Fruit fly (Drosophila melanogaster) whole organism, prepupa: ENCODE results near the gene msl-3.

Experiments
- Blimp-1 ChIP-seq: fragments of 200-800 bp; sonication (Bioruptor generic); optimal IDR thresholded peaks from 3 replicates; lab custom pipeline; 2017; ENCODE audit warnings: missing biosample characterization, missing genetic modification characterization, mild to moderate bottlenecking, moderate library complexity, missing genetic modification reagents
- CG10669 ChIP-seq: fragments of 200-800 bp; sonication (Bioruptor generic); optimal IDR thresholded peaks from 3 replicates; lab custom pipeline; 2018; ENCODE audit warnings: missing biosample characterization, mild to moderate bottlenecking, missing genetic modification characterization, moderate library complexity
- CG11294 ChIP-seq: fragments of 200-800 bp; sonication (Bioruptor generic); IDR thresholded peaks from 2 replicates; pipeline ENCODE4 v1.3.6; 2022; ENCODE audit warnings: missing biosample characterization, missing genetic modification characterization
- CG11762 ChIP-seq: fragments of 200-800 bp; sonication (Bioruptor generic); optimal IDR thresholded peaks from 3 replicates; lab custom pipeline; 2016; ENCODE audit warnings: missing biosample characterization, missing genetic modification characterization; ENCODE audit not compliant: insufficient read depth
- CG11902 ChIP-seq: fragments of 200-800 bp; sonication (Bioruptor generic); optimal IDR thresholded peaks from 3 replicates; lab custom pipeline; 2016; ENCODE audit warnings: missing biosample characterization, missing genetic modification characterization
- CG15336 ChIP-seq: fragments of 200-800 bp; sonication (Bioruptor generic); IDR thresholded peaks from 2 replicates; pipeline ENCODE4 v1.3.6; 2022; ENCODE audit warnings: missing biosample characterization, missing genetic modification characterization
- CG1621 ChIP-seq: fragments of 200-800 bp; sonication (Bioruptor generic); optimal IDR thresholded peaks from 3 replicates; lab custom pipeline; 2018; ENCODE audit warnings: missing biosample characterization, mild to moderate bottlenecking, missing genetic modification characterization
- CG16779 ChIP-seq: fragments of 200-800 bp; sonication (Bioruptor generic); optimal IDR thresholded peaks from 3 replicates; lab custom pipeline; 2017; ENCODE audit warnings: missing biosample characterization, mild to moderate bottlenecking, missing genetic modification characterization
- CG31627 ChIP-seq: fragments of 200-800 bp; sonication (Bioruptor generic); optimal IDR thresholded peaks from 3 replicates; lab custom pipeline; 2016; ENCODE audit warnings: missing biosample characterization, missing genetic modification characterization
- CG32006 ChIP-seq: fragments of 200-800 bp; sonication (Bioruptor generic); optimal IDR thresholded peaks from 3 replicates; lab custom pipeline; 2017; ENCODE audit warnings: missing biosample characterization, mild to moderate bottlenecking, missing genetic modification characterization
- CG34406 ChIP-seq: fragments of 200-800 bp; sonication (Bioruptor generic); optimal IDR thresholded peaks from 3 replicates; lab custom pipeline; 2016; ENCODE audit warnings: missing biosample characterization, missing genetic modification characterization
- CG4318 ChIP-seq: fragments of 200-800 bp; sonication (Bioruptor generic); optimal IDR thresholded peaks from 3 replicates; lab custom pipeline; 2017; ENCODE audit warnings: missing biosample characterization, mild to moderate bottlenecking, missing genetic modification characterization
- CG6163 ChIP-seq: fragments of 200-800 bp; sonication (Bioruptor generic); IDR thresholded peaks from 3 replicates; pipeline ENCODE4 v1.3.6; 2022; ENCODE audit warnings: missing biosample characterization, missing genetic modification characterization
- CG6276 ChIP-seq: fragments of 200-800 bp; sonication (Bioruptor generic); optimal IDR thresholded peaks from 2 replicates; lab custom pipeline; 2017; ENCODE audit warnings: missing biosample characterization, mild to moderate bottlenecking, missing genetic modification characterization
- CG6854 ChIP-seq: fragments of 200-800 bp; sonication (Bioruptor generic); optimal IDR thresholded peaks from 2 replicates; lab custom pipeline; 2017; ENCODE audit warnings: missing biosample characterization, mild to moderate bottlenecking, missing genetic modification characterization
- CG7368 ChIP-seq: fragments of 200-800 bp; sonication (Bioruptor generic); optimal IDR thresholded peaks from 3 replicates; lab custom pipeline; 2016; ENCODE audit warnings: missing biosample characterization, missing genetic modification characterization
- CG8319 ChIP-seq: fragments of 200-800 bp; sonication (Bioruptor generic); optimal IDR thresholded peaks from 3 replicates; lab custom pipeline; 2016; ENCODE audit warnings: missing biosample characterization, missing genetic modification characterization
- CG8632 ChIP-seq: fragments of 200-800 bp; sonication (Bioruptor generic); optimal IDR thresholded peaks from 3 replicates; lab custom pipeline; 2016; ENCODE audit warnings: missing biosample characterization, missing genetic modification characterization
- Eip75B ChIP-seq: fragments of 200-800 bp; sonication (Bioruptor generic); optimal IDR thresholded peaks from 3 replicates; lab custom pipeline; 2016; ENCODE audit warnings: missing biosample characterization, missing genetic modification characterization
- Eip78C ChIP-seq: fragments of 200-800 bp; sonication (Bioruptor generic); peaks from one replicate; lab custom pipeline; 2016; ENCODE audit warnings: missing biosample characterization, missing genetic modification characterization
- Eip93F ChIP-seq: fragments of 200-800 bp; sonication (Bioruptor generic); optimal IDR thresholded peaks from 2 replicates; lab custom pipeline; 2016; ENCODE audit warnings: missing biosample characterization, mild to moderate bottlenecking, missing genetic modification characterization
- Ets21C ChIP-seq: fragments of 200-800 bp; sonication (Bioruptor generic); optimal IDR thresholded peaks from 3 replicates; lab custom pipeline; 2016; ENCODE audit warnings: missing biosample characterization, missing genetic modification characterization
- Ets96B ChIP-seq: fragments of 200-800 bp; optimal IDR thresholded peaks from 2 replicates; lab custom pipeline; 2019; ENCODE audit warnings: missing biosample characterization, mild to moderate bottlenecking, missing genetic modification characterization, moderate library complexity
- Gug ChIP-seq: fragments of 200-800 bp; sonication (Bioruptor generic); IDR thresholded peaks from 2 replicates; pipeline ENCODE4 v1.3.6; 2022; ENCODE audit warnings: missing biosample characterization, missing genetic modification characterization
- Hr38 ChIP-seq: sonication (Bioruptor generic); optimal IDR thresholded peaks from 2 replicates; lab custom pipeline; 2016; ENCODE audit warnings: missing biosample characterization, missing genetic modification characterization
- Hr39 ChIP-seq: fragments of 200-800 bp; sonication (Bioruptor generic); optimal IDR thresholded peaks from 2 replicates; lab custom pipeline; 2016; ENCODE audit warnings: missing biosample characterization, missing genetic modification characterization
- Hr4 ChIP-seq: fragments of 200-800 bp; sonication (Bioruptor generic); optimal IDR thresholded peaks from 3 replicates; lab custom pipeline; 2016; ENCODE audit warnings: missing biosample characterization, missing genetic modification characterization
- Lpt ChIP-seq: fragments of 200-800 bp; sonication (Bioruptor generic); optimal IDR thresholded peaks from 3 replicates; lab custom pipeline; 2016; ENCODE audit warnings: missing biosample characterization, missing genetic modification characterization
- Met ChIP-seq: fragments of 200-800 bp; sonication (Bioruptor generic); optimal IDR thresholded peaks from 3 replicates; lab custom pipeline; 2016; ENCODE audit warnings: missing biosample characterization, missing genetic modification characterization
- OdsH ChIP-seq: fragments of 200-800 bp; sonication (Bioruptor generic); optimal IDR thresholded peaks from 3 replicates; lab custom pipeline; 2016; ENCODE audit warnings: missing biosample characterization, missing genetic modification characterization
- Smox ChIP-seq: fragments of 200-800 bp; sonication (Bioruptor generic); optimal IDR thresholded peaks from 3 replicates; lab custom pipeline; 2016; ENCODE audit warnings: missing biosample characterization, missing genetic modification characterization
- Sox14 ChIP-seq: fragments of 200-800 bp; sonication (Bioruptor generic); optimal IDR thresholded peaks from 3 replicates; lab custom pipeline; 2016; ENCODE audit warnings: missing biosample characterization, missing genetic modification characterization
- Sox15 ChIP-seq: fragments of 200-800 bp; sonication (Bioruptor generic); optimal IDR thresholded peaks from 3 replicates; lab custom pipeline; 2016; ENCODE audit warnings: missing biosample characterization, missing genetic modification characterization
- achi ChIP-seq: fragments of 200-800 bp; sonication (Bioruptor generic); optimal IDR thresholded peaks from 3 replicates; lab custom pipeline; 2016; ENCODE audit warnings: missing biosample characterization, missing genetic modification characterization
- acj6 ChIP-seq: fragments of 200-800 bp; sonication (Bioruptor generic); optimal IDR thresholded peaks from 3 replicates; lab custom pipeline; 2016; ENCODE audit warnings: missing biosample characterization, missing genetic modification characterization
- cyc ChIP-seq: fragments of 200-800 bp; sonication (Bioruptor generic); optimal IDR thresholded peaks from 3 replicates; lab custom pipeline; 2016; ENCODE audit warnings: missing biosample characterization, missing genetic modification characterization
- dac ChIP-seq: fragments of 200-800 bp; sonication (Bioruptor generic); optimal IDR thresholded peaks from 2 replicates; lab custom pipeline; 2017; ENCODE audit warnings: missing biosample characterization, mild to moderate bottlenecking, missing genetic modification characterization
- dsx ChIP-seq: fragments of 200-800 bp; optimal IDR thresholded peaks from 3 replicates; lab custom pipeline; 2019; ENCODE audit warnings: missing biosample characterization, mild to moderate bottlenecking, missing genetic modification characterization, moderate library complexity; ENCODE audit not compliant: poor library complexity, severe bottlenecking
- eg ChIP-seq: fragments of 200-800 bp; sonication (Bioruptor generic); IDR thresholded peaks from 3 replicates; pipeline ENCODE4 v1.3.6; 2022; ENCODE audit warnings: missing biosample characterization, missing genetic modification characterization
- fd59A ChIP-seq: fragments of 200-800 bp; sonication (Bioruptor generic); optimal IDR thresholded peaks from 2 replicates; lab custom pipeline; 2017; ENCODE audit warnings: missing biosample characterization, mild to moderate bottlenecking, missing genetic modification characterization, missing genetic modification reagents
- fd85E ChIP-seq: fragments of 200-800 bp; sonication (Bioruptor generic); optimal IDR thresholded peaks from 3 replicates; lab custom pipeline; 2016; ENCODE audit warnings: missing biosample characterization, missing genetic modification characterization
- lz ChIP-seq: fragments of 200-800 bp; sonication (Bioruptor generic); optimal IDR thresholded peaks from 3 replicates; lab custom pipeline; 2016; ENCODE audit warnings: missing biosample characterization, missing genetic modification characterization
- pdm3 ChIP-seq: fragments of 200-800 bp; sonication (Bioruptor generic); optimal IDR thresholded peaks from 3 replicates; lab custom pipeline; 2016; ENCODE audit warnings: missing biosample characterization, missing genetic modification characterization
- spab ChIP-seq: fragments of 200-800 bp; sonication (Bioruptor generic); optimal IDR thresholded peaks from 2 replicates; lab custom pipeline; 2017; ENCODE audit warnings: missing biosample characterization, mild to moderate bottlenecking, missing genetic modification characterization, missing genetic modification reagents
- ss ChIP-seq, 2 experiments: fragments of 200-800 bp; sonication (Bioruptor generic); optimal IDR thresholded peaks; 2 replicates in 1 of 2; 3 replicates in 1 of 2; lab custom pipeline; 2017 to 2018; ENCODE audit warnings: mild to moderate bottlenecking in 2 of 2, missing biosample characterization in 2 of 2, missing genetic modification characterization in 2 of 2, moderate library complexity in 1 of 2
- svp ChIP-seq: fragments of 200-800 bp; sonication (Bioruptor generic); peaks from one replicate; lab custom pipeline; 2016; ENCODE audit warnings: missing biosample characterization, missing genetic modification characterization
- topi ChIP-seq: fragments of 200-800 bp; sonication (Bioruptor generic); optimal IDR thresholded peaks from 3 replicates; lab custom pipeline; 2016; ENCODE audit warnings: missing biosample characterization, missing genetic modification characterization
- vri ChIP-seq: fragments of 200-800 bp; sonication (Bioruptor generic); optimal IDR thresholded peaks from 3 replicates; lab custom pipeline; 2016; ENCODE audit warnings: missing biosample characterization, mild to moderate bottlenecking, missing genetic modification characterization

Gene msl-3

DNA sequence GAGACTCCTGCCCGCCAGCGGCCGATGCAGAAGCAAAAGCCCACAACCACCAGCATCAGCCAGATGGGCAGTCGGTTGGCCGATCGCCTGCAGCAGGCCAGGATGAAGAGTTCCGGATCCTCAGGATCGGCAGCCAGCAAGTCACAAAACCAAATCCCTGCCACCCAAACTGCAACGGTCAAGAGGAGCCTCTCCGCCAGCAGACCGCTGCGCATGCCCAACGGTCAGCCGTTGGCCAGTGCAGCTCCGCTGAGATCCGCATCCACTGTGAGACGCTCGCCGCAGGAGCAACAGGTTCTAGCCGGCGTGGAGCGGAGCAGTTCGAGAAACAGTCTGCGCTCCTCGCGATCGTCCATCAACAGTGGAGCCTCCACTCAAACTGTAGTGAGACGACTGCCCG, 3.2 kb downstream of the msl-3 start:
- no peak for TF ChIP-seq CG8632

DNA sequence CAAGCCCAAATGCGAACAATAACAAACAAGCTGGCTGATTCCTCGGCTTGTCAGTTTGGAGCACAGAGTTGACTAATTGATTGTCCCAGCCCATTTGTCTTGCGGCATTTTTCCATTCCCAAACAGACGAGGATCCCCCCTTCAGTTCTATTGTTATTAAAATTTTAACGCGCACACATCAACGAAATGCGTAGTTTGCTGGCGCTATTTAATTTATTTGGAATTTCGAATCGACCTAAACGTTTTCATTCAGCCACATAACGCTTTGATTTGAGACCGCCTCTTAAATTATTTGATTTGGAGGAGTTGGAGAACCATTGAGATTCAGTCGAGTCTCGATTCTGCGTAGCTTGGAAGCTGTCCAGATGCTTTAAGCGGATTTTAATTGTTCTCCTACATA, 9.4 kb downstream of the msl-3 start:
- TF ChIP-seq topi (GFP tag; lab: Kevin White, UChicago), result no peak
- no peak for TF ChIP-seq OdsH (GFP tag; lab: Kevin White, UChicago)
- no peak for TF ChIP-seq spab (GFP tag; lab: Kevin White, UChicago)
- TF ChIP-seq Hr4 (GFP tag; lab: Kevin White, UChicago), result no peak
- no peak for TF ChIP-seq CG8319
- no peak for TF ChIP-seq fd59A
- TF ChIP-seq CG11902, result no peak
- no peak for TF ChIP-seq CG6276 (GFP tag; lab: Kevin White, UChicago)
- no peak for TF ChIP-seq Ets96B (tag; lab: Kevin White, UChicago)
- TF ChIP-seq svp (GFP tag; lab: Kevin White, UChicago), result no peak
- no peak for TF ChIP-seq CG7368
- TF ChIP-seq CG8632, result no peak

DNA sequence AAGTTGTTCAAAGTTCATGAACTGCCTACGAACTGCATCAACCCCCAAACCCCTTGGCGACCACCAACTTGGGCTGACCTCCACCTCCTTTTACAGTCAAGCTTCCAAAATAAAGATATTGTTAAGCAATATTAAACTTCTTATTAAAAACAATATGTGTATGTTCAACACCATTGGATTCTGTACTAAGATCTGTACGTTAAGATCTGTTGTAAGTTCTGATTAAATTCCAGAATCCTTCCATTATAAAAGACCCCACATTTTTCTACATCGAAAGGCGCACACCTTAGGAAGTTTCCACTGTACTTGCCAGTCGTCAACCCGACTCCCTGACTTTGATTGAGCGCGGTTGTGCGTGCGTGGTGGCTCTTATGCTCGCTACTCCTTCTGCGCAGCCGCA, 12.3 kb downstream of the msl-3 start:
- TF ChIP-seq Ets21C (GFP tag; lab: Kevin White, UChicago) (peak; percentile 24), lz (GFP tag; lab: Kevin White, UChicago) (peak; percentile 50), CG11902 (peak; percentile 26), Lpt (GFP tag; lab: Kevin White, UChicago) (no peak), eg (GFP tag; lab: Robert Waterston, UW) (no peak), spab (GFP tag; lab: Kevin White, UChicago) (peak; percentile 59), Smox (GFP tag; lab: Kevin White, UChicago) (peak; percentile 47), Eip78C (GFP tag; lab: Kevin White, UChicago) (peak; percentile 86), CG11294 (GFP tag; lab: Robert Waterston, UW) (no peak), Met (GFP tag; lab: Kevin White, UChicago) (peak; percentile 75), CG16779 (tag; lab: Kevin White, UChicago) (no peak), Eip93F (no peak), CG34406 (peak; percentile 52), CG10669 (peak; percentile 57), dsx (GFP tag; lab: Kevin White, UChicago) (peak; percentile 69), Hr39 (GFP tag; lab: Kevin White, UChicago) (peak; percentile 56), CG6854 (no peak), CG6163 (no peak), CG4318 (GFP tag; lab: Kevin White, UChicago) (no peak), CG8319 (peak; percentile 12), Ets96B (tag; lab: Kevin White, UChicago) (peak; percentile 64), fd85E (no peak), Sox14 (GFP tag; lab: Kevin White, UChicago) (peak; percentile 55), Sox15 (GFP tag; lab: Kevin White, UChicago) (no peak), Hr38 (no peak), pdm3 (GFP tag; lab: Kevin White, UChicago) (peak; percentile 56), ss (GFP tag; optimal IDR thresholded peaks at IDR 0.05; lab: Kevin White, UChicago) (peak; percentile 73 to 84), CG6276 (GFP tag; lab: Kevin White, UChicago) (no peak), topi (GFP tag; lab: Kevin White, UChicago) (peak; percentile 68), Blimp-1 (GFP tag; lab: Kevin White, UChicago) (no peak), CG32006 (GFP tag; lab: Kevin White, UChicago) (peak; percentile 37), Gug (GFP tag; lab: Robert Waterston, UW) (no peak), CG11762 (GFP tag; lab: Kevin White, UChicago) (no peak), dac (no peak), CG7368 (peak; percentile 45), CG1621 (tag; lab: Kevin White, UChicago) (peak; percentile 63), achi (peak; percentile 60), fd59A (peak; percentile 55), cyc (peak; percentile 41), CG31627 (GFP tag; lab: Kevin White, UChicago) (peak; percentile 49), acj6 (GFP tag; lab: Kevin White, UChicago) (peak; percentile 41), vri (GFP tag; lab: Kevin White, UChicago) (peak; percentile 4), CG15336 (0 out of 2 replicates have a peak, but pooled peaks have one; percentile 31), Eip75B (GFP tag; lab: Kevin White, UChicago) (peak; percentile 62)
